Fruit fly (Drosophila melanogaster) whole organism, embryonic: ENCODE measurements around the gene Sas-6.

Experiments used
- C15 ChIP-seq: fragments of 200-800 bp; sonication (Bioruptor generic); IDR thresholded peaks from 3 replicates; pipeline ENCODE4 v1.3.6; 2022; ENCODE audit warnings: missing biosample characterization, missing genetic modification characterization
- CG11247 ChIP-seq: fragments of 200-800 bp; sonication (Bioruptor generic); IDR thresholded peaks from 2 replicates; pipeline ENCODE4 v1.3.6; 2022; ENCODE audit warnings: missing biosample characterization, missing genetic modification characterization
- CG12299 ChIP-seq: fragments of 200-800 bp; sonication (Bioruptor generic); optimal IDR thresholded peaks from 2 replicates; lab custom pipeline; 2018; ENCODE audit warnings: missing biosample characterization, mild to moderate bottlenecking, missing genetic modification characterization
- CG12659 ChIP-seq: fragments of 200-800 bp; sonication (Bioruptor generic); optimal IDR thresholded peaks from 3 replicates; lab custom pipeline; 2017; ENCODE audit warnings: mild to moderate bottlenecking, missing biosample characterization, missing genetic modification reagents, missing genetic modification characterization
- CG12769 ChIP-seq: fragments of 200-800 bp; sonication (Bioruptor generic); optimal IDR thresholded peaks from 2 replicates; lab custom pipeline; 2019; ENCODE audit warnings: missing biosample characterization, mild to moderate bottlenecking, missing genetic modification characterization, moderate library complexity
- CG15696 ChIP-seq: fragments of 200-800 bp; sonication (Bioruptor generic); optimal IDR thresholded peaks from 2 replicates; lab custom pipeline; 2019; ENCODE audit warnings: missing biosample characterization, mild to moderate bottlenecking, missing genetic modification characterization, moderate library complexity
- CG17385 ChIP-seq: fragments of 200-800 bp; sonication (Bioruptor generic); optimal IDR thresholded peaks from 3 replicates; lab custom pipeline; 2018; ENCODE audit warnings: missing biosample characterization, mild to moderate bottlenecking, missing genetic modification characterization
- CG18476 ChIP-seq: fragments of 200-800 bp; sonication (Bioruptor generic); optimal IDR thresholded peaks from 2 replicates; lab custom pipeline; 2016; ENCODE audit warnings: missing biosample characterization, mild to moderate bottlenecking, missing genetic modification characterization
- CG18599 ChIP-seq: fragments of 200-800 bp; sonication (Bioruptor generic); optimal IDR thresholded peaks from 3 replicates; lab custom pipeline; 2017; ENCODE audit warnings: missing biosample characterization, missing genetic modification characterization, mild to moderate bottlenecking, moderate library complexity, missing genetic modification reagents
- CG2712 ChIP-seq: fragments of 200-800 bp; optimal IDR thresholded peaks from 3 replicates; lab custom pipeline; 2019; ENCODE audit warnings: missing biosample characterization, mild to moderate bottlenecking, missing genetic modification characterization, moderate library complexity
- CG31365 ChIP-seq: fragments of 200-800 bp; sonication (Bioruptor generic); optimal IDR thresholded peaks from 2 replicates; lab custom pipeline; 2018; ENCODE audit warnings: missing biosample characterization, mild to moderate bottlenecking, missing genetic modification characterization
- CG32772 ChIP-seq: fragments of 200-800 bp; sonication (Bioruptor generic); IDR thresholded peaks from 2 replicates; pipeline ENCODE4 v1.3.6; 2022; ENCODE audit warnings: missing biosample characterization, missing genetic modification characterization
- CG33213 ChIP-seq: fragments of 200-800 bp; sonication (Bioruptor generic); optimal IDR thresholded peaks from 3 replicates; lab custom pipeline; 2016; ENCODE audit warnings: missing biosample characterization, missing genetic modification characterization
- CG4282 ChIP-seq: fragments of 200-800 bp; sonication (Bioruptor generic); optimal IDR thresholded peaks from 2 replicates; lab custom pipeline; 2016; ENCODE audit warnings: missing biosample characterization, missing genetic modification characterization
- CG4730 ChIP-seq: fragments of 200-800 bp; sonication (Bioruptor generic); IDR thresholded peaks from 2 replicates; pipeline ENCODE4 v1.3.6; 2022; ENCODE audit warnings: missing biosample characterization, missing genetic modification characterization
- CG6272 ChIP-seq: fragments of 200-800 bp; sonication (Bioruptor generic); IDR thresholded peaks from 2 replicates; pipeline ENCODE4 v1.3.6; 2022; ENCODE audit warnings: missing biosample characterization, missing genetic modification characterization
- CG8388 ChIP-seq: fragments of 200-800 bp; sonication (Bioruptor generic); optimal IDR thresholded peaks from 2 replicates; lab custom pipeline; 2019; ENCODE audit warnings: missing biosample characterization, mild to moderate bottlenecking, missing genetic modification characterization, moderate library complexity
- CkIIα-i1 ChIP-seq: fragments of 200-800 bp; sonication (Bioruptor generic); IDR thresholded peaks from 2 replicates; pipeline ENCODE4 v1.3.6; 2022; ENCODE audit warnings: missing biosample characterization, missing genetic modification characterization
- Dll ChIP-seq: fragments of 200-800 bp; sonication (Bioruptor generic); IDR thresholded peaks from 4 replicates; pipeline ENCODE4 v1.3.6; 2022; ENCODE audit warnings: missing biosample characterization, missing genetic modification characterization; ENCODE audit not compliant: partially characterized antibody
- Ets65A ChIP-seq: fragments of 200-800 bp; sonication (Bioruptor generic); peaks from one replicate; lab custom pipeline; 2016; ENCODE audit warnings: missing biosample characterization, missing genetic modification characterization
- Gug ChIP-seq: fragments of 200-800 bp; sonication (Bioruptor generic); IDR thresholded peaks from 4 replicates; pipeline ENCODE4 v1.3.6; 2022; ENCODE audit warnings: missing biosample characterization, missing genetic modification characterization
- H15 ChIP-seq: fragments of 200-800 bp; sonication (Bioruptor generic); IDR thresholded peaks from 3 replicates; pipeline ENCODE4 v1.3.6; 2022; ENCODE audit warnings: missing biosample characterization, missing genetic modification characterization
- HHEX ChIP-seq: fragments of 200-800 bp; sonication (Bioruptor generic); optimal IDR thresholded peaks from 3 replicates; lab custom pipeline; 2017; ENCODE audit warnings: missing biosample characterization, mild to moderate bottlenecking, missing genetic modification characterization, missing genetic modification reagents
- HLH54F ChIP-seq: fragments of 200-800 bp; sonication (Bioruptor generic); optimal IDR thresholded peaks from 3 replicates; lab custom pipeline; 2016; ENCODE audit warnings: missing biosample characterization, missing genetic modification characterization
- Hmx ChIP-seq: fragments of 200-800 bp; sonication (Bioruptor generic); optimal IDR thresholded peaks from 2 replicates; lab custom pipeline; 2016; ENCODE audit warnings: missing biosample characterization, missing genetic modification characterization
- Med ChIP-seq: fragments of 200-800 bp; sonication (Bioruptor generic); peaks from one replicate; lab custom pipeline; 2016; ENCODE audit warnings: missing biosample characterization, missing genetic modification characterization, mild to moderate bottlenecking, inconsistent platforms, moderate library complexity
- Oli ChIP-seq: fragments of 200-800 bp; sonication (Bioruptor generic); optimal IDR thresholded peaks from 2 replicates; lab custom pipeline; 2018; ENCODE audit warnings: missing biosample characterization, mild to moderate bottlenecking, missing genetic modification characterization, moderate library complexity
- Opbp ChIP-seq: fragments of 200-800 bp; sonication (Bioruptor generic); IDR thresholded peaks from 3 replicates; pipeline ENCODE4 v1.3.6; 2022; ENCODE audit warnings: missing biosample characterization, missing genetic modification characterization; ENCODE audit not compliant: partially characterized antibody
- Spps ChIP-seq: fragments of 200-800 bp; sonication (Bioruptor generic); optimal IDR thresholded peaks from 2 replicates; lab custom pipeline; 2018; ENCODE audit warnings: missing biosample characterization, mild to moderate bottlenecking, missing genetic modification characterization
- ash1 ChIP-seq: fragments of 200-800 bp; sonication (Bioruptor generic); optimal IDR thresholded peaks from 2 replicates; lab custom pipeline; 2018; ENCODE audit warnings: missing biosample characterization, mild to moderate bottlenecking, missing genetic modification characterization
- bbx ChIP-seq: fragments of 200-800 bp; sonication (Bioruptor generic); IDR thresholded peaks from 2 replicates; pipeline ENCODE4 v1.3.6; 2022; ENCODE audit warnings: missing biosample characterization, missing genetic modification characterization; ENCODE audit not compliant: partially characterized antibody
- cg ChIP-seq: fragments of 200-800 bp; sonication (Bioruptor generic); optimal IDR thresholded peaks from 3 replicates; lab custom pipeline; 2019; ENCODE audit warnings: missing biosample characterization, mild to moderate bottlenecking, missing genetic modification characterization, moderate library complexity
- chm ChIP-seq: fragments of 200-800 bp; sonication (Bioruptor generic); IDR thresholded peaks from 2 replicates; pipeline ENCODE4 v1.3.6; 2022; ENCODE audit warnings: missing biosample characterization, missing genetic modification characterization
- dysf ChIP-seq: fragments of 200-800 bp; sonication (Bioruptor generic); IDR thresholded peaks from 3 replicates; pipeline ENCODE4 v1.3.6; 2022; ENCODE audit warnings: missing biosample characterization, missing genetic modification characterization
- ems ChIP-seq: fragments of 200-800 bp; sonication (Bioruptor generic); optimal IDR thresholded peaks from 3 replicates; lab custom pipeline; 2016; ENCODE audit warnings: missing biosample characterization, missing genetic modification characterization
- eyg ChIP-seq: fragments of 200-800 bp; sonication (Bioruptor generic); optimal IDR thresholded peaks from 3 replicates; lab custom pipeline; 2016; ENCODE audit warnings: missing biosample characterization, missing genetic modification characterization
- fd96Cb ChIP-seq: fragments of 200-800 bp; sonication (Bioruptor generic); optimal IDR thresholded peaks from 2 replicates; lab custom pipeline; 2018; ENCODE audit warnings: missing biosample characterization, mild to moderate bottlenecking, missing genetic modification characterization, moderate library complexity
- hbn ChIP-seq: fragments of 200-800 bp; sonication (Bioruptor generic); IDR thresholded peaks from 2 replicates; pipeline ENCODE4 v1.3.6; 2022; ENCODE audit warnings: missing biosample characterization, missing genetic modification characterization; ENCODE audit not compliant: partially characterized antibody
- her ChIP-seq: fragments of 200-800 bp; sonication (Bioruptor generic); optimal IDR thresholded peaks from 2 replicates; lab custom pipeline; 2016; ENCODE audit warnings: missing biosample characterization, missing genetic modification characterization
- jing ChIP-seq: fragments of 200-800 bp; sonication (Bioruptor generic); optimal IDR thresholded peaks from 2 replicates; lab custom pipeline; 2018; ENCODE audit warnings: missing biosample characterization, mild to moderate bottlenecking, missing genetic modification characterization
- lov ChIP-seq, 2 experiments: fragments of 200-800 bp in 1 of 2; fragments of >200 bp in 1 of 2; sonication (Bioruptor generic) in 1 of 2; IDR thresholded peaks in 1 of 2; optimal IDR thresholded peaks in 1 of 2; 2 replicates in 1 of 2; 3 replicates in 1 of 2; pipeline versions ENCODE4 v1.3.6 to Lab custom; 2017 to 2022; ENCODE audit warnings: missing biosample characterization in 1 of 2, missing genetic modification characterization in 1 of 2
- salm ChIP-seq: fragments of 200-800 bp; sonication (Bioruptor generic); optimal IDR thresholded peaks from 2 replicates; lab custom pipeline; 2018; ENCODE audit warnings: missing biosample characterization, mild to moderate bottlenecking, missing genetic modification characterization
- sr ChIP-seq: fragments of 200-800 bp; sonication (Bioruptor generic); IDR thresholded peaks from 3 replicates; pipeline ENCODE4 v1.3.6; 2022; ENCODE audit warnings: missing biosample characterization, missing genetic modification characterization
- tgo ChIP-seq: fragments of 200-800 bp; sonication (Bioruptor generic); IDR thresholded peaks from 3 replicates; pipeline ENCODE4 v1.3.6; 2022; ENCODE audit warnings: missing biosample characterization, missing genetic modification characterization
- tna ChIP-seq: fragments of 200-800 bp; sonication (Bioruptor generic); IDR thresholded peaks from 2 replicates; pipeline ENCODE4 v1.3.6; 2022; ENCODE audit warnings: missing biosample characterization, missing genetic modification characterization; ENCODE audit not compliant: partially characterized antibody
- zen ChIP-seq: fragments of 200-800 bp; sonication (Bioruptor generic); optimal IDR thresholded peaks from 3 replicates; lab custom pipeline; 2018; ENCODE audit warnings: missing biosample characterization, mild to moderate bottlenecking, missing genetic modification characterization, moderate library complexity

The Sas-6 gene

DNA sequence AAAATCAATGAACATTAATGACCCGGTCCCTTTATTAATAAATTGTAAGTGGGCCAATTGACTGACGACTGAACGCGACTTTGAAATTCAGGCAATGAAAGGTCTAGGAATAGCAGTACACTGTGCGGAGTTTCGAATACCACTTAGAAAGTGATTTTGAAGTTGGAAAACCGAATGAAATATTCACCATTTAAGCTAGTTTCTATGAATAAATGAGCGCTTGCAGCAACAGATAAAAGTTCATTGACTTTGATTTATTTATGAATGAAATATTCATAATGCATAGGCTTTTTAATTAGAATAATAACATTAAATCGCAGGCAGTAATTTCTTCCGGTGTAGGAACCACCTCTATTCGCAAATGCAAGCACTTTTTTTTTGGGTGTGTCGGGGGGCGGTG, 25.9 kb downstream of the Sas-6 start (continued):
- TF ChIP-seq jing (GFP tag; lab: Kevin White, UChicago) (no peak), CG18599 (GFP tag; lab: Kevin White, UChicago) (peak; percentile 45)
- TF ChIP-seq, all 482 proteins: peak for 70

dm6 chr3R:30021559-30022451, 26.6 kb downstream of the Sas-6 start, which contains the start of gene Mgat2:
Gene Mgat2, minus strand, starts transcription at chr3R:30022221.
- TF ChIP-seq hbn (GFP tag; lab: Robert Waterston, UW) (peak; percentile 89), HHEX (GFP tag; lab: Kevin White, UChicago) (peak; percentile 18), chm (GFP tag; lab: Robert Waterston, UW) (peak; percentile 83), CG12769 (tag; lab: Kevin White, UChicago) (peak; percentile 95), ash1 (GFP tag; lab: Kevin White, UChicago) (peak; percentile 62), dysf (GFP tag; lab: Robert Waterston, UW) (no peak), Hmx (GFP tag; lab: Kevin White, UChicago) (no peak), CG32772 (GFP tag; lab: Robert Waterston, UW) (no peak), H15 (GFP tag; lab: Robert Waterston, UW) (no peak), tgo (GFP tag; lab: Robert Waterston, UW) (no peak), her (GFP tag; lab: Kevin White, UChicago) (peak; percentile 75), sr (GFP tag; lab: Robert Waterston, UW) (0 out of 3 replicates have a peak, but pooled peaks have one; percentile 35), Opbp (GFP tag; lab: Robert Waterston, UW) (peak; percentile 81), Dll (GFP tag; lab: Robert Waterston, UW) (peak; percentile 96), CG17385 (GFP tag; lab: Kevin White, UChicago) (peak; percentile 20), CG33213 (GFP tag; lab: Kevin White, UChicago) (peak; percentile 5), salm (tag; lab: Kevin White, UChicago) (peak; percentile 49), CG6272 (no peak), CG12659 (GFP tag; lab: Kevin White, UChicago) (peak; percentile 29), fd96Cb (tag; lab: Kevin White, UChicago) (no peak), tna (GFP tag; lab: Robert Waterston, UW) (peak; percentile 72; the same call in 1 of the 2 replicates), zen (tag; lab: Kevin White, UChicago) (no peak), eyg (peak; percentile 35), CG31365 (tag; lab: Kevin White, UChicago) (peak; percentile 42), CG11247 (GFP tag; lab: Robert Waterston, UW) (no peak), HLH54F (no peak), bbx (GFP tag; lab: Robert Waterston, UW) (peak; percentile 86), Gug (GFP tag; lab: Robert Waterston, UW) (no peak), cg (peak; percentile 96), ems (GFP tag; lab: Kevin White, UChicago) (peak; percentile 11), CG8388 (GFP tag; lab: Kevin White, UChicago) (peak; percentile 10), Ets65A (GFP tag; lab: Kevin White, UChicago) (peak; percentile 87), CkIIα-i1 (no peak), lov (optimal IDR thresholded peaks at IDR 0.05; lab: Kevin White, UChicago) (no peak), lov (GFP tag; IDR thresholded peaks at IDR 0.05; lab: Robert Waterston, UW) (0 out of 3 replicates have a peak, but pooled peaks have one; percentile 29), CG2712 (tag; lab: Kevin White, UChicago) (peak; percentile 61), Spps (tag; lab: Kevin White, UChicago) (peak; percentile 63), Oli (tag; lab: Kevin White, UChicago) (no peak), C15 (GFP tag; lab: Robert Waterston, UW) (no peak), CG4730 (GFP tag; lab: Robert Waterston, UW) (no peak), CG15696 (tag; lab: Kevin White, UChicago) (no peak), CG18476 (GFP tag; lab: Kevin White, UChicago) (no peak), Med (GFP tag; lab: Kevin White, UChicago) (peak; percentile 89), CG4282 (GFP tag; lab: Kevin White, UChicago) (no peak), CG12299 (tag; lab: Kevin White, UChicago) (no peak)
